Worm (Caenorhabditis elegans) whole organism, L4 larva: ENCODE data around the gene F37H8.5.

ENCODE experiments used
- aly-2 ChIP-seq: sonication (generic microtip); optimal IDR thresholded peaks from 2 replicates; lab custom pipeline; 2018; ENCODE audit warnings: missing biosample characterization, missing genetic modification characterization
- nhr-28 ChIP-seq: fragments of 150-350 bp; optimal IDR thresholded peaks from 2 replicates; lab custom pipeline; 2014; ENCODE audit warnings: missing biosample characterization, missing genetic modification characterization
- nhr-76 ChIP-seq: fragments of 150-350 bp; optimal IDR thresholded peaks from 2 replicates; lab custom pipeline; 2014; ENCODE audit warnings: missing biosample characterization, missing genetic modification characterization
- vab-7 ChIP-seq: fragments of 200-800 bp; sonication (Bioruptor generic); IDR thresholded peaks from 2 replicates; pipeline ENCODE4 v1.3.6; 2022; ENCODE audit warnings: missing genetic modification reagents, missing genetic modification characterization, missing compliant biosample characterization
- zfp-2 ChIP-seq: sonication (generic microtip); optimal IDR thresholded peaks from 2 replicates; lab custom pipeline; 2016; ENCODE audit warnings: mild to moderate bottlenecking, missing genetic modification characterization, missing compliant biosample characterization
- ztf-11 ChIP-seq: fragments of 150-350 bp; optimal IDR thresholded peaks from 2 replicates; lab custom pipeline; 2014; ENCODE audit warnings: missing biosample characterization, missing genetic modification characterization

DNA sequence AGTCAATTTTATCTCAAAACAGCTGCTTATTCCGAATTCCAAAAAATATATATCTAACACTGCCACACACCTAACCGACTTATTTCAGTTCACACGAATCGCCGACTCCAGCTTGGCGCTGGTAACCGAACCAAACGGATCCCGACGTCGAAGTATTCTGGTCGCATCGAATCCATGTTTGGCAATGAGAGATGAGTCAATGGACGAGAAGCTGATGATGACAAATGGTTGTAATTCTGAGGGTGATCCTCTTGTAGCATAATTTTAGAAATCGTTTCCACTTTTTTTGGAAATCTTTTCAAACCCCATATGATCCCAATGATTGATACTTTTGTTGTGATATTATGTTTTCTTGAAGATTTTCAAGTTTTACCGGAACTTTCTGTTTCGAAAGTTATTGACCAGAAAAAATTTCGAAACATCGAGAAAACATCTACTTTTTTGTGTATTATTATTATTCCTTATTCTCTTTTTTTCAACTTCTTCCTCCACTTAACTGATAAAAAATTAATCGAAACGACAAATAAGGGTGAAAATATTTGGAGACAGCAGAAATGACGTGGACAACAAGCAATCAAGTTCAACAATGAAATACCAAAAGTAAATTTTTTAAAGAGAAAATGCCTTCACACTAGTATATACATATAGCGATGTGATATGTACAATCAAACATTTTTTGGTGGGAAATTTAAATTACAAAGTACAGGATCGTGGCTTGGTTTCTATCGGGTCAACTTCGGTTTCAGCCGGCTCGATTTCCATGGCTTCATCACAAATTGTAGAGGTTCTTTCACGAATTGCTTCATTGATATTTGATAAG lies 37.9 kb upstream of the F37H8.5 start:
- TF ChIP-seq aly-2 (tag; lab: Kevin White, UChicago) (no peak), zfp-2 (tag; lab: Kevin White, UChicago) (no peak), nhr-28 (tag; lab: Kevin White, UChicago) (no peak), ztf-11 (no peak), vab-7 (GFP tag; lab: Robert Waterston, UW) (no peak), nhr-76 (no peak)
